Worm (Caenorhabditis elegans) whole organism, L1 larva: ENCODE data around the gene F38B6.3.
A peak's percentile ranks its signal among the peaks of the same experiment; 100 is the strongest.

ENCODE experiments used
- C04F5.9 ChIP-seq: sonication (generic microtip); optimal IDR thresholded peaks from 2 replicates; lab custom pipeline; 2016; ENCODE audit warnings: missing genetic modification characterization, missing compliant biosample characterization
- C16A3.4 ChIP-seq: fragments of 150-350 bp; optimal IDR thresholded peaks from 2 replicates; lab custom pipeline; 2014; ENCODE audit warnings: missing biosample characterization, missing genetic modification characterization
- F16B12.6 ChIP-seq: fragments of 150-350 bp; optimal IDR thresholded peaks from 2 replicates; lab custom pipeline; 2014; ENCODE audit warnings: missing biosample characterization, missing genetic modification characterization
- Y116A8C.19 ChIP-seq: sonication (generic microtip); optimal IDR thresholded peaks from 2 replicates; lab custom pipeline; 2016; ENCODE audit warnings: missing compliant biosample characterization, missing genetic modification characterization, borderline replicate concordance
- aha-1 ChIP-seq: fragments of 150-350 bp; optimal IDR thresholded peaks from 2 replicates; lab custom pipeline; 2014; ENCODE audit warnings: missing biosample characterization, missing genetic modification characterization
- aly-2 ChIP-seq: fragments of 150-350 bp; optimal IDR thresholded peaks from 2 replicates; lab custom pipeline; 2014; ENCODE audit warnings: missing biosample characterization, missing genetic modification characterization
- ama-1 ChIP-seq: fragments of 150-350 bp; optimal IDR thresholded peaks from 2 replicates; lab custom pipeline; 2014
- blmp-1 ChIP-seq: fragments of 150-350 bp; optimal IDR thresholded peaks from 2 replicates; lab custom pipeline; 2014; ENCODE audit warnings: missing biosample characterization, missing genetic modification characterization
- ceh-8 ChIP-seq: fragments of 200-800 bp; sonication (Bioruptor generic); optimal IDR thresholded peaks from 2 replicates; lab custom pipeline; 2018; ENCODE audit warnings: mild to moderate bottlenecking, missing genetic modification characterization, moderate library complexity, missing compliant biosample characterization
- ceh-88 ChIP-seq: fragments of 200-800 bp; sonication (Bioruptor generic); IDR thresholded peaks from 2 replicates; pipeline ENCODE4 v1.3.6; 2022; ENCODE audit warnings: missing genetic modification characterization, missing compliant biosample characterization
- ceh-90 ChIP-seq: sonication (generic microtip); optimal IDR thresholded peaks from 2 replicates; lab custom pipeline; 2016; ENCODE audit warnings: missing genetic modification characterization, missing compliant biosample characterization
- dpl-1 ChIP-seq, 3 experiments: fragments of 150-350 bp in 2 of 3; sonication (generic microtip) in 1 of 3; optimal IDR thresholded peaks; 2 replicates each; lab custom pipeline; 2014 to 2017; ENCODE audit warnings: missing biosample characterization in 3 of 3, missing genetic modification characterization in 3 of 3, missing genetic modification reagents in 3 of 3
- efl-3 ChIP-seq: fragments of 200-800 bp; sonication (Bioruptor generic); optimal IDR thresholded peaks from 2 replicates; lab custom pipeline; 2018; ENCODE audit warnings: mild to moderate bottlenecking, missing genetic modification characterization, missing compliant biosample characterization
- elt-2 ChIP-seq: sonication (generic microtip); optimal IDR thresholded peaks from 2 replicates; lab custom pipeline; 2016; ENCODE audit warnings: missing genetic modification characterization, mild to moderate bottlenecking, inconsistent platforms, missing compliant biosample characterization, missing genetic modification reagents
- ets-5 ChIP-seq: fragments of 200-800 bp; sonication (Bioruptor generic); IDR thresholded peaks from 2 replicates; pipeline ENCODE4 v1.3.6; 2022; ENCODE audit warnings: missing genetic modification characterization, missing compliant biosample characterization
- fkh-8 ChIP-seq: sonication (generic microtip); optimal IDR thresholded peaks from 2 replicates; lab custom pipeline; 2016; ENCODE audit warnings: mild to moderate bottlenecking, missing genetic modification characterization, missing compliant biosample characterization
- hpl-2 ChIP-seq: fragments of 150-350 bp; optimal IDR thresholded peaks from 2 replicates; lab custom pipeline; 2014; ENCODE audit warnings: missing biosample characterization, missing genetic modification reagents, missing genetic modification characterization
- lin-13 ChIP-seq: fragments of 150-350 bp; optimal IDR thresholded peaks from 2 replicates; lab custom pipeline; 2014; ENCODE audit warnings: missing biosample characterization, missing genetic modification reagents, missing genetic modification characterization
- lin-14 ChIP-seq: fragments of 200-800 bp; sonication (Bioruptor generic); optimal IDR thresholded peaks from 2 replicates; lab custom pipeline; 2018; ENCODE audit warnings: mild to moderate bottlenecking, missing genetic modification characterization, moderate library complexity, missing compliant biosample characterization
- lin-15B ChIP-seq: fragments of 150-350 bp; sonication (generic microtip); optimal IDR thresholded peaks from 3 replicates; lab custom pipeline; 2014; ENCODE audit warnings: missing biosample characterization, missing genetic modification characterization
- lin-35 ChIP-seq, 2 experiments: fragments of 150-350 bp; optimal IDR thresholded peaks; 2 replicates each; lab custom pipeline; 2014; ENCODE audit warnings: missing biosample characterization in 2 of 2, missing genetic modification characterization in 2 of 2, missing genetic modification reagents in 2 of 2
- lin-39 ChIP-seq: fragments of 150-350 bp; optimal IDR thresholded peaks from 2 replicates; lab custom pipeline; 2014; ENCODE audit warnings: missing biosample characterization, missing genetic modification reagents, missing genetic modification characterization
- lsy-2 ChIP-seq, 2 experiments: fragments of 150-350 bp; optimal IDR thresholded peaks; 2 replicates each; lab custom pipeline; 2014; ENCODE audit warnings: missing biosample characterization in 2 of 2, missing genetic modification characterization in 2 of 2
- mab-9 ChIP-seq: fragments of 200-800 bp; sonication (Bioruptor generic); IDR thresholded peaks from 2 replicates; pipeline ENCODE4 v1.3.6; 2022; ENCODE audit warnings: missing genetic modification reagents, missing genetic modification characterization, missing compliant biosample characterization
- mef-2 ChIP-seq: fragments of 150-350 bp; optimal IDR thresholded peaks from 2 replicates; lab custom pipeline; 2014; ENCODE audit warnings: missing biosample characterization, missing genetic modification characterization
- mep-1 ChIP-seq: fragments of 150-350 bp; optimal IDR thresholded peaks from 2 replicates; lab custom pipeline; 2014; ENCODE audit warnings: missing biosample characterization, missing genetic modification characterization
- nhr-20 ChIP-seq: sonication (generic microtip); optimal IDR thresholded peaks from 2 replicates; lab custom pipeline; 2016; ENCODE audit warnings: mild to moderate bottlenecking, missing genetic modification characterization, missing compliant biosample characterization
- nhr-237 ChIP-seq: fragments of 150-350 bp; optimal IDR thresholded peaks from 2 replicates; lab custom pipeline; 2014; ENCODE audit warnings: missing biosample characterization, missing genetic modification characterization
- nhr-28 ChIP-seq: fragments of 150-350 bp; optimal IDR thresholded peaks from 2 replicates; lab custom pipeline; 2014; ENCODE audit warnings: missing biosample characterization, missing genetic modification characterization
- nhr-71 ChIP-seq: sonication (generic microtip); optimal IDR thresholded peaks from 2 replicates; lab custom pipeline; 2016; ENCODE audit warnings: mild to moderate bottlenecking, missing genetic modification characterization, moderate library complexity, missing compliant biosample characterization
- nhr-76 ChIP-seq: sonication (generic microtip); optimal IDR thresholded peaks from 2 replicates; lab custom pipeline; 2017; ENCODE audit warnings: missing biosample characterization, missing genetic modification characterization
- nhr-85 ChIP-seq: sonication (generic microtip); peaks from one replicate; lab custom pipeline; 2016; ENCODE audit warnings: missing genetic modification characterization, inconsistent platforms, missing compliant biosample characterization
- nhr-90 ChIP-seq: sonication (generic microtip); optimal IDR thresholded peaks from 2 replicates; lab custom pipeline; 2016; ENCODE audit warnings: mild to moderate bottlenecking, missing genetic modification characterization, missing compliant biosample characterization; ENCODE audit not compliant: poor library complexity
- pag-3 ChIP-seq: sonication (generic microtip); optimal IDR thresholded peaks from 2 replicates; lab custom pipeline; 2017; ENCODE audit warnings: missing genetic modification characterization, mild to moderate bottlenecking, missing compliant biosample characterization, antibody characterized with exemption, borderline replicate concordance; ENCODE audit not compliant: insufficient read depth
- pqm-1 ChIP-seq: sonication (generic microtip); optimal IDR thresholded peaks from 3 replicates; lab custom pipeline; 2017; ENCODE audit warnings: missing biosample characterization, missing genetic modification characterization
- rnt-1 ChIP-seq: sonication (generic microtip); optimal IDR thresholded peaks from 2 replicates; lab custom pipeline; 2016; ENCODE audit warnings: mild to moderate bottlenecking, missing genetic modification characterization, moderate library complexity, missing compliant biosample characterization
- skn-1 ChIP-seq: fragments of 150-350 bp; optimal IDR thresholded peaks from 2 replicates; lab custom pipeline; 2014; ENCODE audit warnings: missing biosample characterization, missing genetic modification characterization
- snpc-4 ChIP-seq: fragments of 150-350 bp; optimal IDR thresholded peaks from 2 replicates; lab custom pipeline; 2014; ENCODE audit warnings: missing biosample characterization, missing genetic modification characterization
- snu-23 ChIP-seq: sonication (generic microtip); optimal IDR thresholded peaks from 2 replicates; lab custom pipeline; 2016; ENCODE audit warnings: missing genetic modification characterization, missing compliant biosample characterization
- sox-4 ChIP-seq: sonication (generic microtip); optimal IDR thresholded peaks from 2 replicates; lab custom pipeline; 2016; ENCODE audit warnings: missing genetic modification characterization, missing compliant biosample characterization
- sup-37 ChIP-seq: fragments of 200-800 bp; sonication (Bioruptor generic); optimal IDR thresholded peaks from 2 replicates; lab custom pipeline; 2018; ENCODE audit warnings: mild to moderate bottlenecking, missing genetic modification characterization, missing compliant biosample characterization
- swsn-7 ChIP-seq: sonication (generic microtip); optimal IDR thresholded peaks from 2 replicates; lab custom pipeline; 2016; ENCODE audit warnings: missing genetic modification characterization, missing compliant biosample characterization
- tbx-2 ChIP-seq: sonication (generic microtip); optimal IDR thresholded peaks from 2 replicates; lab custom pipeline; 2016; ENCODE audit warnings: missing genetic modification characterization, missing compliant biosample characterization
- tlp-1 ChIP-seq: fragments of 150-350 bp; optimal IDR thresholded peaks from 2 replicates; lab custom pipeline; 2014; ENCODE audit warnings: missing biosample characterization, missing genetic modification characterization
- unc-130 ChIP-seq: fragments of 150-350 bp; optimal IDR thresholded peaks from 2 replicates; lab custom pipeline; 2017; ENCODE audit warnings: missing biosample characterization, missing genetic modification characterization, inconsistent platforms
- unc-62 ChIP-seq: fragments of 150-350 bp; optimal IDR thresholded peaks from 2 replicates; lab custom pipeline; 2014; ENCODE audit warnings: missing biosample characterization, missing genetic modification reagents, missing genetic modification characterization
- unc-86 ChIP-seq: sonication (generic microtip); optimal IDR thresholded peaks from 2 replicates; lab custom pipeline; 2016; ENCODE audit warnings: missing genetic modification characterization, missing compliant biosample characterization
- unc-98 ChIP-seq: fragments of 200-800 bp; sonication (Bioruptor generic); IDR thresholded peaks from 2 replicates; pipeline ENCODE4 v1.3.6; 2022; ENCODE audit warnings: missing genetic modification characterization, missing compliant biosample characterization
- xbp-1 ChIP-seq: sonication (generic microtip); optimal IDR thresholded peaks from 2 replicates; lab custom pipeline; 2016; ENCODE audit warnings: missing genetic modification characterization, missing compliant biosample characterization
- zag-1 ChIP-seq: fragments of 150-350 bp; optimal IDR thresholded peaks from 2 replicates; lab custom pipeline; 2014; ENCODE audit warnings: missing biosample characterization, missing genetic modification characterization
- zip-4 ChIP-seq: fragments of 200-800 bp; sonication (Bioruptor generic); optimal IDR thresholded peaks from 2 replicates; lab custom pipeline; 2018; ENCODE audit warnings: mild to moderate bottlenecking, missing genetic modification characterization, moderate library complexity, missing compliant biosample characterization
- ztf-4 ChIP-seq: fragments of 150-350 bp; optimal IDR thresholded peaks from 2 replicates; lab custom pipeline; 2014; ENCODE audit warnings: missing biosample characterization, missing genetic modification characterization

The F38B6.3 gene

ce11 chrX:6740983-6741365, 47.5 kb downstream of the F38B6.3 start (continued):
- TF ChIP-seq zip-4 (GFP tag; lab: Kevin White, UChicago): no peak
- peak; percentile 92 for TF ChIP-seq unc-130
- TF ChIP-seq aha-1 (tag; lab: Kevin White, UChicago): no peak
- TF ChIP-seq C04F5.9 (tag; lab: Kevin White, UChicago): peak; percentile 4
- TF ChIP-seq ceh-90 (tag; lab: Kevin White, UChicago): no peak
- TF ChIP-seq ama-1 (lab: Kevin White, UChicago): peak; percentile 52
- TF ChIP-seq lin-35 (GFP tag; optimal IDR thresholded peaks at IDR 0.05; lab: Kevin White, UChicago): peak in 1 of 2 experiments; percentile 73
- no peak for TF ChIP-seq efl-3 (GFP tag; lab: Kevin White, UChicago)
- TF ChIP-seq lin-13 (GFP tag; lab: Kevin White, UChicago): peak; percentile 2
- peak; percentile 85 for TF ChIP-seq snu-23
- TF ChIP-seq swsn-7: peak; percentile 47
- TF ChIP-seq nhr-71 (tag; lab: Kevin White, UChicago): peak; percentile 95
- TF ChIP-seq nhr-85 (tag; lab: Kevin White, UChicago): peak; percentile 83
- TF ChIP-seq ztf-4 (tag; lab: Kevin White, UChicago): peak; percentile 56
- TF ChIP-seq mab-9: peak; percentile 65
- TF ChIP-seq unc-62: no peak
- TF ChIP-seq pqm-1: no peak
- peak; percentile 5 for TF ChIP-seq snpc-4
- peak; percentile 44 for TF ChIP-seq xbp-1 (tag; lab: Kevin White, UChicago)
- TF ChIP-seq sox-4: peak; percentile 12
- TF ChIP-seq mep-1 (tag; lab: Kevin White, UChicago): peak; percentile 46
- peak; percentile 42; the same call in 1 of the 2 replicates for TF ChIP-seq unc-98
- TF ChIP-seq ceh-8 (GFP tag; lab: Kevin White, UChicago): no peak
- TF ChIP-seq lsy-2 (tag; optimal IDR thresholded peaks at IDR 0.05; lab: Kevin White, UChicago): peak; percentile 40 to 49
- peak; percentile 76 for TF ChIP-seq tbx-2 (tag; lab: Kevin White, UChicago)
- TF ChIP-seq nhr-90 (tag; lab: Kevin White, UChicago): peak; percentile 20
- peak; percentile 93 for TF ChIP-seq rnt-1
- TF ChIP-seq ceh-88 (GFP tag; lab: Robert Waterston, UW): peak; percentile 22; the same call in 1 of the 2 replicates
- peak; percentile 83 for TF ChIP-seq lin-39 (tag; lab: Kevin White, UChicago)

ce11 chrX:6741532-6741931, 48.1 kb downstream of the F38B6.3 start:
- TF ChIP-seq zag-1 (tag; lab: Kevin White, UChicago) (no peak), lin-14 (GFP tag; lab: Kevin White, UChicago) (peak; percentile 42), nhr-20 (tag; lab: Kevin White, UChicago) (peak; percentile 76), F16B12.6 (tag; lab: Kevin White, UChicago) (no peak), nhr-71 (tag; lab: Kevin White, UChicago) (peak; percentile 49), tlp-1 (tag; lab: Kevin White, UChicago) (no peak), ets-5 (GFP tag; lab: Robert Waterston, UW) (no peak), lin-15B (tag; lab: Kevin White, UChicago) (no peak), unc-98 (no peak), nhr-76 (tag; lab: Kevin White, UChicago) (no peak), tbx-2 (tag; lab: Kevin White, UChicago) (no peak), swsn-7 (no peak), mef-2 (no peak), Y116A8C.19 (tag; lab: Kevin White, UChicago) (no peak), nhr-28 (tag; lab: Kevin White, UChicago) (no peak), rnt-1 (peak; percentile 64), pag-3 (tag; lab: Kevin White, UChicago) (no peak), lin-13 (GFP tag; lab: Kevin White, UChicago) (peak; percentile 34), blmp-1 (tag; lab: Kevin White, UChicago) (peak; percentile 96), dpl-1 (GFP tag; optimal IDR thresholded peaks at IDR 0.05; lab: Kevin White, UChicago) (peak; percentile 8 to 17 (median 17)), C16A3.4 (tag; lab: Kevin White, UChicago) (peak; percentile 65), aly-2 (tag; lab: Kevin White, UChicago) (no peak), nhr-237 (tag; lab: Kevin White, UChicago) (no peak), hpl-2 (no peak), unc-86 (tag; lab: Kevin White, UChicago) (no peak), sup-37 (no peak), unc-62 (no peak), aha-1 (tag; lab: Kevin White, UChicago) (peak; percentile 40), zip-4 (GFP tag; lab: Kevin White, UChicago) (no peak), sox-4 (no peak), skn-1 (tag; lab: Kevin White, UChicago) (peak; percentile 4), elt-2 (tag; lab: Kevin White, UChicago) (peak; percentile 25), lin-39 (tag; lab: Kevin White, UChicago) (no peak), fkh-8 (no peak), nhr-90 (tag; lab: Kevin White, UChicago) (peak; percentile 78)
